Fruit fly (Drosophila melanogaster) whole organism, embryonic: ENCODE results near the gene ghi.
A peak's percentile ranks its signal among the peaks of the same experiment; 100 is the strongest.

Source experiments
- Adf1 ChIP-seq: fragments of 200-800 bp; sonication (Bioruptor generic); IDR thresholded peaks from 2 replicates; pipeline ENCODE4 v1.3.6; 2022; ENCODE audit warnings: missing biosample characterization, missing genetic modification characterization
- Bteb2 ChIP-seq: fragments of 200-800 bp; sonication (Bioruptor generic); optimal IDR thresholded peaks from 2 replicates; lab custom pipeline; 2016; ENCODE audit warnings: missing biosample characterization, missing genetic modification characterization
- CG10267 ChIP-seq: fragments of 200-800 bp; sonication (Bioruptor generic); optimal IDR thresholded peaks from 2 replicates; lab custom pipeline; 2018; ENCODE audit warnings: missing biosample characterization, mild to moderate bottlenecking, missing genetic modification characterization, moderate library complexity
- CG11085 ChIP-seq: fragments of 200-800 bp; sonication (Bioruptor generic); IDR thresholded peaks from 2 replicates; pipeline ENCODE4 v1.3.6; 2022; ENCODE audit warnings: missing biosample characterization, missing genetic modification characterization
- CG11723 ChIP-seq: fragments of 200-800 bp; sonication (Bioruptor generic); optimal IDR thresholded peaks from 2 replicates; lab custom pipeline; 2017; ENCODE audit warnings: missing biosample characterization, mild to moderate bottlenecking, missing genetic modification characterization
- CG12071 ChIP-seq: fragments of 200-800 bp; sonication (Bioruptor generic); optimal IDR thresholded peaks from 3 replicates; lab custom pipeline; 2018; ENCODE audit warnings: missing biosample characterization, mild to moderate bottlenecking, missing genetic modification characterization
- CG1529 ChIP-seq: fragments of 200-800 bp; sonication (Bioruptor generic); optimal IDR thresholded peaks from 3 replicates; lab custom pipeline; 2018; ENCODE audit warnings: missing biosample characterization, missing genetic modification characterization
- CG17328 ChIP-seq: fragments of 200-800 bp; sonication (Bioruptor generic); IDR thresholded peaks from 2 replicates; pipeline ENCODE4 v1.3.6; 2022; ENCODE audit warnings: missing biosample characterization, missing genetic modification characterization
- CG18476 ChIP-seq: fragments of 200-800 bp; sonication (Bioruptor generic); optimal IDR thresholded peaks from 2 replicates; lab custom pipeline; 2016; ENCODE audit warnings: missing biosample characterization, mild to moderate bottlenecking, missing genetic modification characterization
- CG32532 ChIP-seq: fragments of 200-800 bp; sonication (Bioruptor generic); IDR thresholded peaks from 2 replicates; pipeline ENCODE4 v1.3.6; 2022; ENCODE audit warnings: missing biosample characterization, missing genetic modification characterization
- CG3726 ChIP-seq: fragments of 200-800 bp; sonication (Bioruptor generic); IDR thresholded peaks from 3 replicates; pipeline ENCODE4, ENCODE4 v1.3.6; 2022; ENCODE audit warnings: missing biosample characterization, missing genetic modification characterization
- CG7556 ChIP-seq: fragments of 200-800 bp; sonication (Bioruptor generic); optimal IDR thresholded peaks from 2 replicates; lab custom pipeline; 2017; ENCODE audit warnings: missing biosample characterization, mild to moderate bottlenecking, missing genetic modification characterization
- CG7928 ChIP-seq: fragments of 200-800 bp; sonication (Bioruptor generic); optimal IDR thresholded peaks from 2 replicates; lab custom pipeline; 2017; ENCODE audit warnings: missing biosample characterization, mild to moderate bottlenecking, missing genetic modification characterization
- CG8290 ChIP-seq, 3 experiments: fragments of 200-800 bp; sonication (Bioruptor generic); optimal IDR thresholded peaks; 2 replicates each; lab custom pipeline; 2016 to 2019; ENCODE audit warnings: missing biosample characterization in 3 of 3, missing genetic modification characterization in 3 of 3, mild to moderate bottlenecking in 2 of 3, moderate library complexity in 1 of 3
- CG8388 ChIP-seq: fragments of 200-800 bp; sonication (Bioruptor generic); optimal IDR thresholded peaks from 2 replicates; lab custom pipeline; 2019; ENCODE audit warnings: missing biosample characterization, mild to moderate bottlenecking, missing genetic modification characterization, moderate library complexity
- CG8944 ChIP-seq: fragments of 200-800 bp; sonication (Bioruptor generic); optimal IDR thresholded peaks from 3 replicates; lab custom pipeline; 2016; ENCODE audit warnings: missing biosample characterization, missing genetic modification characterization
- CG9932 ChIP-seq: fragments of 200-800 bp; sonication (Bioruptor generic); IDR thresholded peaks from 2 replicates; pipeline ENCODE4 v1.3.6; 2022; ENCODE audit warnings: missing biosample characterization, missing genetic modification characterization
- Dad ChIP-seq: fragments of 200-800 bp; sonication (Bioruptor generic); optimal IDR thresholded peaks from 3 replicates; lab custom pipeline; 2016; ENCODE audit warnings: missing biosample characterization, missing genetic modification characterization
- Dbx ChIP-seq: fragments of 200-800 bp; sonication (Bioruptor generic); IDR thresholded peaks from 3 replicates; pipeline ENCODE4 v1.3.6; 2022; ENCODE audit warnings: missing biosample characterization, missing genetic modification characterization
- Drgx ChIP-seq: fragments of 200-800 bp; sonication (Bioruptor generic); IDR thresholded peaks from 2 replicates; pipeline ENCODE4 v1.3.6; 2022; ENCODE audit warnings: missing biosample characterization, missing genetic modification characterization
- E2f2 ChIP-seq: fragments of 200-800 bp; sonication (Bioruptor generic); IDR thresholded peaks from 2 replicates; pipeline ENCODE4 v1.3.6; 2022; ENCODE audit warnings: missing biosample characterization, missing genetic modification characterization
- GATAe ChIP-seq: fragments of 200-800 bp; sonication (Bioruptor generic); conservative IDR thresholded peaks from 2 replicates; pipeline ENCODE4 v1.3.6; 2022; ENCODE audit warnings: missing biosample characterization, missing genetic modification characterization
- Gug ChIP-seq: fragments of 200-800 bp; sonication (Bioruptor generic); IDR thresholded peaks from 4 replicates; pipeline ENCODE4 v1.3.6; 2022; ENCODE audit warnings: missing biosample characterization, missing genetic modification characterization
- HLHmδ ChIP-seq: fragments of 200-800 bp; sonication (Bioruptor generic); optimal IDR thresholded peaks from 2 replicates; lab custom pipeline; 2018; ENCODE audit warnings: missing biosample characterization, mild to moderate bottlenecking, missing genetic modification characterization, moderate library complexity
- Hsf ChIP-seq: fragments of 200-800 bp; sonication (Bioruptor generic); optimal IDR thresholded peaks from 3 replicates; lab custom pipeline; 2016; ENCODE audit warnings: missing biosample characterization, missing genetic modification characterization
- Lpt ChIP-seq: fragments of >200 bp; optimal IDR thresholded peaks from 2 replicates; lab custom pipeline; 2018; ENCODE audit warnings: missing biosample characterization, missing genetic modification characterization
- Mad ChIP-seq: fragments of 200-800 bp; sonication (Bioruptor generic); optimal IDR thresholded peaks from 2 replicates; lab custom pipeline; 2016; ENCODE audit warnings: missing biosample characterization, missing genetic modification characterization
- Myb ChIP-seq: fragments of 200-800 bp; sonication (Bioruptor generic); optimal IDR thresholded peaks from 2 replicates; lab custom pipeline; 2016; ENCODE audit warnings: missing biosample characterization, missing genetic modification characterization
- NC2β ChIP-seq: fragments of 200-800 bp; sonication (Bioruptor generic); optimal IDR thresholded peaks from 2 replicates; lab custom pipeline; 2016; ENCODE audit warnings: missing biosample characterization, missing genetic modification characterization
- Neu2 ChIP-seq: fragments of 200-800 bp; sonication (Bioruptor generic); optimal IDR thresholded peaks from 3 replicates; lab custom pipeline; 2016; ENCODE audit warnings: missing biosample characterization, missing genetic modification characterization, borderline replicate concordance
- Sox100B ChIP-seq: fragments of 200-800 bp; sonication (Bioruptor generic); optimal IDR thresholded peaks from 3 replicates; lab custom pipeline; 2018; ENCODE audit warnings: missing biosample characterization, mild to moderate bottlenecking, missing genetic modification characterization
- Taf1 ChIP-seq: fragments of 200-800 bp; sonication (Bioruptor generic); IDR thresholded peaks from 2 replicates; pipeline ENCODE4 v1.3.6; 2022; ENCODE audit warnings: missing biosample characterization, missing genetic modification characterization
- Xbp1 ChIP-seq: fragments of 200-800 bp; sonication (Bioruptor generic); optimal IDR thresholded peaks from 3 replicates; lab custom pipeline; 2016; ENCODE audit warnings: missing biosample characterization, mild to moderate bottlenecking, missing genetic modification characterization
- ara ChIP-seq: fragments of 200-800 bp; sonication (Bioruptor generic); IDR thresholded peaks from 2 replicates; pipeline ENCODE4 v1.3.6; 2022; ENCODE audit warnings: missing biosample characterization, missing genetic modification characterization
- bowl ChIP-seq: fragments of 200-800 bp; sonication (Bioruptor generic); IDR thresholded peaks from 2 replicates; pipeline ENCODE4 v1.3.6; 2022; ENCODE audit warnings: missing biosample characterization, missing genetic modification characterization
- cg ChIP-seq: fragments of 200-800 bp; sonication (Bioruptor generic); optimal IDR thresholded peaks from 3 replicates; lab custom pipeline; 2019; ENCODE audit warnings: missing biosample characterization, mild to moderate bottlenecking, missing genetic modification characterization, moderate library complexity
- ci ChIP-seq: fragments of 200-800 bp; sonication (Bioruptor generic); IDR thresholded peaks from 3 replicates; pipeline ENCODE4 v1.3.6; 2022; ENCODE audit warnings: missing biosample characterization, missing genetic modification characterization
- cwo ChIP-seq: fragments of 200-800 bp; sonication (Bioruptor generic); optimal IDR thresholded peaks from 3 replicates; lab custom pipeline; 2017; ENCODE audit warnings: missing biosample characterization, missing genetic modification characterization, mild to moderate bottlenecking, moderate library complexity, missing genetic modification reagents
- dan ChIP-seq: fragments of 200-800 bp; sonication (Bioruptor generic); IDR thresholded peaks from 2 replicates; pipeline ENCODE4 v1.3.6; 2022; ENCODE audit warnings: missing biosample characterization, missing genetic modification characterization
- ftz-f1 ChIP-seq: fragments of 200-800 bp; sonication (Bioruptor generic); optimal IDR thresholded peaks from 2 replicates; lab custom pipeline; 2016; ENCODE audit warnings: missing biosample characterization, missing genetic modification characterization
- fu2 ChIP-seq: fragments of 200-800 bp; sonication (Bioruptor generic); optimal IDR thresholded peaks from 2 replicates; lab custom pipeline; 2016; ENCODE audit warnings: missing biosample characterization, missing genetic modification characterization
- gsb-n ChIP-seq: fragments of 200-800 bp; sonication (Bioruptor generic); optimal IDR thresholded peaks from 3 replicates; lab custom pipeline; 2018; ENCODE audit warnings: missing biosample characterization, mild to moderate bottlenecking, missing genetic modification characterization
- ken ChIP-seq: fragments of 200-800 bp; sonication (Bioruptor generic); IDR thresholded peaks from 3 replicates; pipeline ENCODE4 v1.3.6; 2022; ENCODE audit warnings: missing biosample characterization, missing genetic modification characterization
- lbe ChIP-seq: fragments of 200-800 bp; sonication (Bioruptor generic); optimal IDR thresholded peaks from 2 replicates; lab custom pipeline; 2016; ENCODE audit warnings: missing biosample characterization, mild to moderate bottlenecking, missing genetic modification characterization
- nom ChIP-seq: fragments of 200-800 bp; sonication (Bioruptor generic); optimal IDR thresholded peaks from 2 replicates; lab custom pipeline; 2017; ENCODE audit warnings: missing biosample characterization, missing genetic modification characterization, mild to moderate bottlenecking, moderate library complexity, missing genetic modification reagents
- odd ChIP-seq: fragments of 200-800 bp; sonication (Bioruptor generic); optimal IDR thresholded peaks from 2 replicates; lab custom pipeline; 2017; ENCODE audit warnings: missing biosample characterization, mild to moderate bottlenecking, missing genetic modification characterization
- row ChIP-seq: fragments of 200-800 bp; sonication (Bioruptor generic); IDR thresholded peaks from 3 replicates; pipeline ENCODE4 v1.3.6; 2022; ENCODE audit warnings: missing biosample characterization, missing genetic modification characterization
- sd ChIP-seq: fragments of 200-800 bp; sonication (Bioruptor generic); optimal IDR thresholded peaks from 3 replicates; lab custom pipeline; 2018; ENCODE audit warnings: missing biosample characterization, mild to moderate bottlenecking, missing genetic modification characterization, moderate library complexity
- seq ChIP-seq: fragments of 200-800 bp; sonication (Bioruptor generic); IDR thresholded peaks from 2 replicates; pipeline ENCODE4 v1.3.6; 2022; ENCODE audit warnings: missing biosample characterization, missing genetic modification characterization
- trem ChIP-seq: fragments of 200-800 bp; optimal IDR thresholded peaks from 3 replicates; lab custom pipeline; 2019; ENCODE audit warnings: missing biosample characterization, mild to moderate bottlenecking, missing genetic modification characterization, moderate library complexity
- z ChIP-seq: fragments of 200-800 bp; sonication (Bioruptor generic); IDR thresholded peaks from 3 replicates; pipeline ENCODE4 v1.3.6; 2022; ENCODE audit warnings: missing biosample characterization, missing genetic modification characterization
- zen ChIP-seq: fragments of 200-800 bp; sonication (Bioruptor generic); optimal IDR thresholded peaks from 3 replicates; lab custom pipeline; 2018; ENCODE audit warnings: missing biosample characterization, mild to moderate bottlenecking, missing genetic modification characterization, moderate library complexity

Gene ghi

DNA sequence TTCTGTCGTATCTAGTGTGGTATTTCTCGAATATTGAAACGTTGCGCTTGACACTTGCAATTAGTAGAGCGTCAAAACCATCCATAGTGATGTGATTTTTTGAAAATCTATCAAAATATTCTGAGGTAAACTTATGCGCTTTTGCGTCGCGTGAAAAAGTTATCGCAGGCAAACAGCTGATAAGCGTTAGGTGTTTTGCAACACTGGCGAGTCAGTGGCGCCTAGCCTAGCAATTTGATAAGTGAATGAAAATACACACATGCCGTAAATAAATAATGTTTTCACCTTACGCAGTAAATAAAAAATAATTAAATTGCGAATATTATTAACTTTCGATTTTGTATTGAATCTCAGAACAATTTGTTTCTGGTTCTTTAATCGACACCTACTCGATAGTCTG is 16.4 kb upstream of the ghi start, which contains the start of gene CG42526 (continued):
- no peak for TF ChIP-seq odd (GFP tag; lab: Kevin White, UChicago)
- TF ChIP-seq ci (GFP tag; lab: Robert Waterston, UW) = peak; percentile 70
- no peak for TF ChIP-seq CG3726 (GFP tag; lab: Robert Waterston, UW)
- peak; percentile 6 for TF ChIP-seq fu2
- peak; percentile 44; the same call in 1 of the 2 replicates for TF ChIP-seq CG32532 (GFP tag; lab: Robert Waterston, UW)
- no peak for TF ChIP-seq dan
- peak; percentile 24 for TF ChIP-seq NC2β (GFP tag; lab: Kevin White, UChicago)
- TF ChIP-seq HLHmδ (GFP tag; lab: Kevin White, UChicago) = no peak
- no peak; the same call in 1 of the 2 replicates for TF ChIP-seq GATAe
- no peak for TF ChIP-seq z
- TF ChIP-seq gsb-n (tag; lab: Kevin White, UChicago) = peak; percentile 27
- no peak; the same call in 1 of the 2 replicates for TF ChIP-seq Taf1 (GFP tag; lab: Robert Waterston, UW)
- TF ChIP-seq Drgx (GFP tag; lab: Robert Waterston, UW) = no peak
- peak; percentile 1 for TF ChIP-seq CG8388
- no peak for TF ChIP-seq Lpt (GFP tag; lab: Kevin White, UChicago)
- TF ChIP-seq Sox100B (GFP tag; lab: Kevin White, UChicago) = no peak
- peak; percentile 36 for TF ChIP-seq lbe (GFP tag; lab: Kevin White, UChicago)
- peak; percentile 25 for TF ChIP-seq trem
- TF ChIP-seq sd = peak; percentile 36
- no peak for TF ChIP-seq CG11085 (GFP tag; lab: Robert Waterston, UW)
- no peak for TF ChIP-seq zen
- TF ChIP-seq CG7556 (GFP tag; lab: Kevin White, UChicago) = peak; percentile 57
- no peak for TF ChIP-seq CG12071 (GFP tag; lab: Kevin White, UChicago)
- peak; percentile 75 for TF ChIP-seq row
- no peak for TF ChIP-seq CG7928
- TF ChIP-seq ftz-f1 (GFP tag; lab: Kevin White, UChicago) = no peak
- 0 out of 2 replicates have a peak, but pooled peaks have one; percentile 12 for TF ChIP-seq seq (GFP tag; lab: Robert Waterston, UW)
- 0 out of 2 replicates have a peak, but pooled peaks have one; percentile 17 for TF ChIP-seq Adf1 (GFP tag; lab: Robert Waterston, UW)
- TF ChIP-seq Bteb2 = no peak
- peak; percentile 43 for TF ChIP-seq Myb (GFP tag; lab: Kevin White, UChicago)
- peak; percentile 30 for TF ChIP-seq CG8944 (GFP tag; lab: Kevin White, UChicago)
- no peak for TF ChIP-seq nom (GFP tag; lab: Kevin White, UChicago)
- TF ChIP-seq cwo (GFP tag; lab: Kevin White, UChicago) = no peak
- no peak for TF ChIP-seq cg (GFP tag; lab: Kevin White, UChicago)
- TF ChIP-seq Dad = no peak
- TF ChIP-seq ara (GFP tag; lab: Robert Waterston, UW) = no peak
- peak; percentile 63 for TF ChIP-seq Hsf (GFP tag; lab: Kevin White, UChicago)
- TF ChIP-seq Gug (GFP tag; lab: Robert Waterston, UW) = no peak
- TF ChIP-seq CG18476 = no peak
- no peak for TF ChIP-seq CG1529 (GFP tag; lab: Kevin White, UChicago)
- peak; percentile 39; the same call in 1 of the 3 replicates for TF ChIP-seq Dbx (GFP tag; lab: Robert Waterston, UW)
- no peak for TF ChIP-seq bowl (GFP tag; lab: Robert Waterston, UW)
- TF ChIP-seq ken (GFP tag; lab: Robert Waterston, UW) = peak; percentile 54; the same call in 2 of the 3 replicates
- TF ChIP-seq CG9932 (GFP tag; lab: Robert Waterston, UW) = peak; percentile 76
- TF ChIP-seq E2f2 (GFP tag; lab: Robert Waterston, UW) = peak; percentile 84
- peak; percentile 54 for TF ChIP-seq Xbp1 (GFP tag; lab: Kevin White, UChicago)
- peak; percentile 33 for TF ChIP-seq CG11723 (GFP tag; lab: Kevin White, UChicago)
- peak; percentile 29 for TF ChIP-seq CG8290 (GFP tag; optimal IDR thresholded peaks at IDR 0.05; lab: Kevin White, UChicago)
- peak in 1 of 2 experiments; percentile 78 for TF ChIP-seq CG8290 (tag; optimal IDR thresholded peaks at IDR 0.05; lab: Kevin White, UChicago)
- peak; percentile 46; the same call in 1 of the 2 replicates for TF ChIP-seq CG17328 (GFP tag; lab: Robert Waterston, UW)
- TF ChIP-seq CG10267 (tag; lab: Kevin White, UChicago) = peak; percentile 93
- TF ChIP-seq Neu2 (GFP tag; lab: Kevin White, UChicago) = no peak
- TF ChIP-seq Mad (GFP tag; lab: Kevin White, UChicago) = peak; percentile 17
